Worm (Caenorhabditis elegans) whole organism, L2 larva: ENCODE data around the gene srv-26.

Experiments used
- alr-1 ChIP-seq: fragments of 150-350 bp; optimal IDR thresholded peaks from 2 replicates; lab custom pipeline; 2014; ENCODE audit warnings: missing biosample characterization, missing genetic modification characterization
- fos-1 ChIP-seq: fragments of 150-350 bp; optimal IDR thresholded peaks from 2 replicates; lab custom pipeline; 2014; ENCODE audit warnings: missing biosample characterization, missing genetic modification characterization
- unc-39 ChIP-seq: fragments of 150-350 bp; optimal IDR thresholded peaks from 2 replicates; lab custom pipeline; 2014; ENCODE audit warnings: missing biosample characterization, missing genetic modification characterization
- unc-62 ChIP-seq: fragments of 150-350 bp; optimal IDR thresholded peaks from 2 replicates; lab custom pipeline; 2014; ENCODE audit warnings: missing biosample characterization, missing genetic modification reagents, missing genetic modification characterization

DNA sequence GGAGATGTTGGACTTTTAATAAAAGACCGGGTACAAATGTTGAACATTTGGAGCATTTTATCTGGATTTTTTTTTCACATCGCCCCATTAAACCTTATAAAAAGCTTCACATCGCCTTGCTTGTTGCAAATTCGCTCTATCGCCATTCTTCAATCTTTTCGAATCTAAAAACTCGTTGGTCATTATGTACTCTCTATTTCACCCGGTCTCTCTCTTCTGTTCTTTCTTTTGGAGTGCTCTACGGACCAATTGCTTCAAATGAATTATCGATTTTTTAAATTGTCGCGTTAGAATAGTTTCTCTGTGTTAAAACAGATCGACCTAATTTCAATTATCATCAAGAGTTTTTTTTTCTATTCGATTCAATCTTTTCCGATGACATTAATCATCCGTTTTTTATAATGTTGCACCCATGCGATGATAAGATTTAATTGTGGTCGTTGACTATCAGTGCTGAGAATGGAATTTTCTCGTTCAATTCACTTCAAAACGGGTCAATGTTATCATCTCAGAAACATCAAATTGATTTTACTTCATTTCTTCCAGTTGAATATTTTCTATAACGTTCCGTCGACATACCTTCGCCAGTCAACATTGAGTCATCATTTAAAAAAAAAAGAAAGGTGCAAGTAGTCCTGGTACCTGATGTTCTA lies 25.8 kb upstream of the srv-26 start:
- TF ChIP-seq unc-62 (GFP tag; lab: Kevin White, UChicago) (no peak), alr-1 (tag; lab: Kevin White, UChicago) (no peak), unc-39 (tag; lab: Kevin White, UChicago) (no peak), fos-1 (tag; lab: Kevin White, UChicago) (peak; percentile 75)
